Worm (Caenorhabditis elegans): ENCODE data around the gene C18A3.7.

The C18A3.7 gene

ce11 chrII:5701485-5701884 lies 28.8 kb downstream of the C18A3.7 start (continued):
- TF ChIP-seq hlh-30 (tag; optimal IDR thresholded peaks at IDR 0.05; ENCODE audit: insufficient read depth) (peak; percentile 86), nhr-10 (tag; optimal IDR thresholded peaks at IDR 0.05) (no peak), dmd-9 (GFP tag; IDR thresholded peaks at IDR 0.05) (no peak), nhr-6 (tag; optimal IDR thresholded peaks at IDR 0.05) (peak; percentile 46), ztf-11 (tag; optimal IDR thresholded peaks at IDR 0.05) (no peak), hmg-1.1 (GFP tag; IDR thresholded peaks at IDR 0.05) (peak; percentile 44; the same call in 1 of the 2 replicates), nhr-77 (tag; optimal IDR thresholded peaks at IDR 0.05) (no peak), dpl-1 (GFP tag; optimal IDR thresholded peaks at IDR 0.05) (peak; percentile 31), madf-5 (GFP tag; IDR thresholded peaks at IDR 0.05) (no peak), lin-1 (GFP tag; IDR thresholded peaks at IDR 0.05) (0 out of 2 replicates have a peak, but pooled peaks have one; percentile 16), daf-19 (GFP tag; conservative IDR thresholded peaks at IDR 0.05) (no peak), jun-1 (tag; optimal IDR thresholded peaks at IDR 0.05) (peak; percentile 30), fkh-10 (GFP tag; optimal IDR thresholded peaks at IDR 0.05) (no peak), unc-62 (GFP tag; optimal IDR thresholded peaks at IDR 0.05 in 1 of 2) (peak in 1 of 2 experiments; percentile 59), unc-62 (tag; optimal IDR thresholded peaks at IDR 0.05) (no peak), unc-130 (GFP tag; optimal IDR thresholded peaks at IDR 0.05) (no peak), lin-39 (tag; optimal IDR thresholded peaks at IDR 0.05) (no peak), php-3 (GFP tag; IDR thresholded peaks at IDR 0.05) (peak; percentile 45; the same call in 1 of the 2 replicates), mdl-1 (tag; optimal IDR thresholded peaks at IDR 0.05) (peak; percentile 59 to 75), ceh-62 (tag; optimal IDR thresholded peaks at IDR 0.05) (no peak), set-16 (GFP tag; IDR thresholded peaks at IDR 0.05) (no peak), ZK337.2 (GFP tag; IDR thresholded peaks at IDR 0.05) (no peak), zag-1 (tag; optimal IDR thresholded peaks at IDR 0.05) (no peak), lin-38 (GFP tag; IDR thresholded peaks at IDR 0.05) (peak; percentile 57), nhr-28 (tag; optimal IDR thresholded peaks at IDR 0.05) (peak; percentile 11), ctbp-1 (GFP tag; IDR thresholded peaks at IDR 0.05) (0 out of 2 replicates have a peak, but pooled peaks have one; percentile 53), zfp-2 (tag; optimal IDR thresholded peaks at IDR 0.05) (no peak), T26A8.4 (GFP tag; IDR thresholded peaks at IDR 0.05) (peak; percentile 78), dve-1 (tag; optimal IDR thresholded peaks at IDR 0.05; ENCODE audit: insufficient read depth) (peak; percentile 87)

- TF ChIP-seq zip-11 (GFP tag; IDR thresholded peaks at IDR 0.05) (no peak), lim-7 (GFP tag; IDR thresholded peaks at IDR 0.05) (no peak), F10B5.3 (tag; optimal IDR thresholded peaks at IDR 0.05) (no peak), egl-27 (tag; optimal IDR thresholded peaks at IDR 0.05) (no peak), nhr-6 (tag; optimal IDR thresholded peaks at IDR 0.05) (no peak), nhr-28 (tag; optimal IDR thresholded peaks at IDR 0.05) (peak; percentile 12), F26F4.8 (GFP tag; conservative IDR thresholded peaks at IDR 0.05) (no peak), lir-3 (tag; optimal IDR thresholded peaks at IDR 0.05) (no peak), snpc-4 (tag; optimal IDR thresholded peaks at IDR 0.05) (no peak), mdt-29 (GFP tag; IDR thresholded peaks at IDR 0.05) (no peak), F49E8.2 (tag; optimal IDR thresholded peaks at IDR 0.05; ENCODE audit: borderline replicate concordance) (no peak), ces-1 (GFP tag; optimal IDR thresholded peaks at IDR 0.05) (no peak), mxl-3 (GFP tag; optimal IDR thresholded peaks at IDR 0.05) (no peak), hmg-1.1 (GFP tag; IDR thresholded peaks at IDR 0.05) (no peak), hlh-30 (tag; optimal IDR thresholded peaks at IDR 0.05; ENCODE audit: insufficient read depth) (peak; percentile 19), nhr-10 (tag; optimal IDR thresholded peaks at IDR 0.05) (no peak)
These were observed 31.4 kb downstream of the C18A3.7 start, which contains the start of the genes C25H3.10 and C25H3.1 for ce11 chrII:5698869-5699268. Gene C25H3.10, minus strand, starts transcription at chrII:5698969. Gene C25H3.1, plus strand, starts transcription at chrII:5699071.

- TF ChIP-seq fkh-10 (GFP tag; optimal IDR thresholded peaks at IDR 0.05) (no peak), unc-62 (GFP tag; optimal IDR thresholded peaks at IDR 0.05 in 1 of 2) (no peak), unc-62 (tag; optimal IDR thresholded peaks at IDR 0.05) (no peak), nhr-237 (tag; optimal IDR thresholded peaks at IDR 0.05) (no peak), nhr-41 (GFP tag; IDR thresholded peaks at IDR 0.05) (no peak), F10B5.3 (tag; optimal IDR thresholded peaks at IDR 0.05) (no peak), ceh-28 (tag; optimal IDR thresholded peaks at IDR 0.05) (no peak), skn-1 (tag; optimal IDR thresholded peaks at IDR 0.05) (no peak), Y48G9A.11 (GFP tag; IDR thresholded peaks at IDR 0.05) (no peak), rbr-2 (tag; optimal IDR thresholded peaks at IDR 0.05) (no peak), ama-1 (optimal IDR thresholded peaks at IDR 0.05) (no peak), zip-11 (GFP tag; IDR thresholded peaks at IDR 0.05) (no peak), ZK337.2 (GFP tag; IDR thresholded peaks at IDR 0.05) (no peak), daf-19 (GFP tag; conservative IDR thresholded peaks at IDR 0.05) (no peak), madf-9 (GFP tag; conservative IDR thresholded peaks at IDR 0.05) (no peak), lin-39 (tag; optimal IDR thresholded peaks at IDR 0.05) (no peak), daf-12 (tag; optimal IDR thresholded peaks at IDR 0.05) (no peak), ces-1 (GFP tag; optimal IDR thresholded peaks at IDR 0.05) (no peak), saeg-2 (GFP tag; IDR thresholded peaks at IDR 0.05) (no peak)
These were observed 32.0 kb downstream of the C18A3.7 start for ce11 chrII:5698254-5698653.
